Worm (Caenorhabditis elegans) whole organism, late embryonic: ENCODE results near the gene tag-209.

Experiments
- F13H6.1 ChIP-seq: sonication (generic microtip); optimal IDR thresholded peaks from 2 replicates; lab custom pipeline; 2016; ENCODE audit warnings: missing genetic modification characterization, missing compliant biosample characterization
- ceh-9 ChIP-seq: sonication (generic microtip); optimal IDR thresholded peaks from 2 replicates; lab custom pipeline; 2016; ENCODE audit warnings: mild to moderate bottlenecking, missing genetic modification characterization, inconsistent platforms, missing compliant biosample characterization
- hlh-15 ChIP-seq: sonication (generic microtip); optimal IDR thresholded peaks from 2 replicates; lab custom pipeline; 2016; ENCODE audit warnings: missing genetic modification characterization, missing compliant biosample characterization
- hlh-30 ChIP-seq: sonication (generic microtip); optimal IDR thresholded peaks from 2 replicates; lab custom pipeline; 2017; ENCODE audit warnings: antibody characterized with exemption, missing genetic modification characterization, missing compliant biosample characterization; ENCODE audit not compliant: insufficient read depth
- nhr-11 ChIP-seq: fragments of 150-350 bp; optimal IDR thresholded peaks from 2 replicates; lab custom pipeline; 2014; ENCODE audit warnings: missing biosample characterization, missing genetic modification characterization

DNA sequence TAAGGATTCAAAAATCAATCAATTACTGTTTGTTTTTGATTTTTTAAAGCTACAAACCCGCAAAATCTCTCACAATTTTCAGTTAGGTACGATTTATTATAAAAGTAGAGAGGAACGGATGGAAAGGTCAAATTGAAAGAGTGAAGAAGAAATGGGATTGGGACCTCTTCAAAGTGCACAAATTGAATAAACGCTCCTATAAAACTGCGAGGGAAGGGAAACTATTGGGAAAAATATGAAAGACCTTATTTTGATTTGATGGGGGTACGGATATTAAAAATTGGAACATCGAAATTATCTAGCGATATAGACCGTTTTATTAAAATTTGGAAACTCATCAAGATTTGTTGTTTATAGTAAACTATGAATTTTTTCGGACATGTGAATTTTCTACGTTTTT is 20.3 kb upstream of the tag-209 start:
- TF ChIP-seq hlh-30 (tag; lab: Kevin White, UChicago): no peak
- TF ChIP-seq nhr-11: no peak
- TF ChIP-seq F13H6.1 (tag; lab: Kevin White, UChicago): no peak
- TF ChIP-seq hlh-15 (tag; lab: Kevin White, UChicago): no peak
- TF ChIP-seq ceh-9: no peak
